Worm (Caenorhabditis elegans) whole organism, late embryonic: ENCODE data around the gene nhr-87.

Experiments
- K02D7.2 ChIP-seq: sonication (generic microtip); optimal IDR thresholded peaks from 2 replicates; lab custom pipeline; 2017; ENCODE audit warnings: mild to moderate bottlenecking, missing genetic modification characterization, missing compliant biosample characterization
- ets-4 ChIP-seq: sonication (generic microtip); optimal IDR thresholded peaks from 2 replicates; lab custom pipeline; 2016; ENCODE audit warnings: missing genetic modification characterization, missing compliant biosample characterization
- lim-6 ChIP-seq: sonication (generic microtip); optimal IDR thresholded peaks from 2 replicates; lab custom pipeline; 2016; ENCODE audit warnings: missing genetic modification characterization, missing compliant biosample characterization
- mec-3 ChIP-seq: sonication (generic microtip); optimal IDR thresholded peaks from 2 replicates; lab custom pipeline; 2016; ENCODE audit warnings: borderline replicate concordance, missing genetic modification characterization, missing compliant biosample characterization
- pha-4 ChIP-seq: fragments of 150-350 bp; optimal IDR thresholded peaks from 2 replicates; lab custom pipeline; 2018; ENCODE audit warnings: missing biosample characterization, missing genetic modification reagents, missing genetic modification characterization
- pqm-1 ChIP-seq: sonication (generic microtip); optimal IDR thresholded peaks from 2 replicates; lab custom pipeline; 2016; ENCODE audit warnings: missing genetic modification characterization, missing compliant biosample characterization
- ref-2 ChIP-seq: sonication (generic microtip); optimal IDR thresholded peaks from 2 replicates; lab custom pipeline; 2016; ENCODE audit warnings: missing genetic modification characterization, missing compliant biosample characterization
- tbx-2 ChIP-seq: sonication (generic microtip); optimal IDR thresholded peaks from 2 replicates; lab custom pipeline; 2016; ENCODE audit warnings: missing genetic modification characterization, missing compliant biosample characterization
- unc-86 ChIP-seq: sonication (generic microtip); optimal IDR thresholded peaks from 2 replicates; lab custom pipeline; 2016; ENCODE audit warnings: missing genetic modification characterization, missing compliant biosample characterization
- zip-5 ChIP-seq: sonication (generic microtip); optimal IDR thresholded peaks from 2 replicates; lab custom pipeline; 2016; ENCODE audit warnings: missing genetic modification characterization, missing compliant biosample characterization

- TF ChIP-seq zip-5 (tag; lab: Kevin White, UChicago) (no peak), K02D7.2 (tag; lab: Kevin White, UChicago) (no peak), ref-2 (tag; lab: Kevin White, UChicago) (no peak), unc-86 (tag; lab: Kevin White, UChicago) (no peak), tbx-2 (tag; lab: Kevin White, UChicago) (no peak), pha-4 (no peak), mec-3 (no peak), ets-4 (tag; lab: Kevin White, UChicago) (no peak), lim-6 (tag; lab: Kevin White, UChicago) (no peak), pqm-1 (no peak)
Measured at ce11 chrIV:1619519-1620311, 4.1 kb upstream of the nhr-87 start, which contains the start of gene nhr-92.
